Fruit fly (Drosophila melanogaster) whole organism, prepupa: ENCODE results near the gene GC2.

Experiments
- CG10631 ChIP-seq: fragments of 200-800 bp; sonication (Bioruptor generic); optimal IDR thresholded peaks from 2 replicates; lab custom pipeline; 2016; ENCODE audit warnings: missing biosample characterization, missing genetic modification characterization
- CG10669 ChIP-seq: fragments of 200-800 bp; sonication (Bioruptor generic); optimal IDR thresholded peaks from 3 replicates; lab custom pipeline; 2018; ENCODE audit warnings: missing biosample characterization, mild to moderate bottlenecking, missing genetic modification characterization, moderate library complexity
- CG11902 ChIP-seq: fragments of 200-800 bp; sonication (Bioruptor generic); optimal IDR thresholded peaks from 3 replicates; lab custom pipeline; 2016; ENCODE audit warnings: missing biosample characterization, missing genetic modification characterization
- CG15336 ChIP-seq: fragments of 200-800 bp; sonication (Bioruptor generic); IDR thresholded peaks from 2 replicates; pipeline ENCODE4 v1.3.6; 2022; ENCODE audit warnings: missing biosample characterization, missing genetic modification characterization
- CG1621 ChIP-seq: fragments of 200-800 bp; sonication (Bioruptor generic); optimal IDR thresholded peaks from 3 replicates; lab custom pipeline; 2018; ENCODE audit warnings: missing biosample characterization, mild to moderate bottlenecking, missing genetic modification characterization
- CG16779 ChIP-seq: fragments of 200-800 bp; sonication (Bioruptor generic); optimal IDR thresholded peaks from 3 replicates; lab custom pipeline; 2017; ENCODE audit warnings: missing biosample characterization, mild to moderate bottlenecking, missing genetic modification characterization
- CG3032 ChIP-seq: fragments of 200-800 bp; optimal IDR thresholded peaks from 2 replicates; lab custom pipeline; 2019; ENCODE audit warnings: missing biosample characterization, mild to moderate bottlenecking, missing genetic modification characterization, moderate library complexity
- CG32006 ChIP-seq: fragments of 200-800 bp; sonication (Bioruptor generic); optimal IDR thresholded peaks from 3 replicates; lab custom pipeline; 2017; ENCODE audit warnings: missing biosample characterization, mild to moderate bottlenecking, missing genetic modification characterization
- CG34406 ChIP-seq: fragments of 200-800 bp; sonication (Bioruptor generic); optimal IDR thresholded peaks from 3 replicates; lab custom pipeline; 2016; ENCODE audit warnings: missing biosample characterization, missing genetic modification characterization
- CG3919 ChIP-seq: fragments of 200-800 bp; sonication (Bioruptor generic); optimal IDR thresholded peaks from 3 replicates; lab custom pipeline; 2016; ENCODE audit warnings: missing biosample characterization, missing genetic modification characterization
- CG4318 ChIP-seq: fragments of 200-800 bp; sonication (Bioruptor generic); optimal IDR thresholded peaks from 3 replicates; lab custom pipeline; 2017; ENCODE audit warnings: missing biosample characterization, mild to moderate bottlenecking, missing genetic modification characterization
- CG6163 ChIP-seq: fragments of 200-800 bp; sonication (Bioruptor generic); IDR thresholded peaks from 3 replicates; pipeline ENCODE4 v1.3.6; 2022; ENCODE audit warnings: missing biosample characterization, missing genetic modification characterization
- CG6276 ChIP-seq: fragments of 200-800 bp; sonication (Bioruptor generic); optimal IDR thresholded peaks from 2 replicates; lab custom pipeline; 2017; ENCODE audit warnings: missing biosample characterization, mild to moderate bottlenecking, missing genetic modification characterization
- CG6854 ChIP-seq: fragments of 200-800 bp; sonication (Bioruptor generic); optimal IDR thresholded peaks from 2 replicates; lab custom pipeline; 2017; ENCODE audit warnings: missing biosample characterization, mild to moderate bottlenecking, missing genetic modification characterization
- CG7368 ChIP-seq: fragments of 200-800 bp; sonication (Bioruptor generic); optimal IDR thresholded peaks from 3 replicates; lab custom pipeline; 2016; ENCODE audit warnings: missing biosample characterization, missing genetic modification characterization
- CG8119 ChIP-seq: fragments of 200-800 bp; sonication (Bioruptor generic); IDR thresholded peaks from 3 replicates; pipeline ENCODE4 v1.3.6; 2022; ENCODE audit warnings: missing biosample characterization, missing genetic modification characterization
- CG9139 ChIP-seq: fragments of 200-800 bp; sonication (Bioruptor generic); optimal IDR thresholded peaks from 3 replicates; lab custom pipeline; 2017; ENCODE audit warnings: missing biosample characterization, mild to moderate bottlenecking, missing genetic modification characterization
- Eip75B ChIP-seq: fragments of 200-800 bp; sonication (Bioruptor generic); optimal IDR thresholded peaks from 3 replicates; lab custom pipeline; 2016; ENCODE audit warnings: missing biosample characterization, missing genetic modification characterization
- Eip78C ChIP-seq: fragments of 200-800 bp; sonication (Bioruptor generic); peaks from one replicate; lab custom pipeline; 2016; ENCODE audit warnings: missing biosample characterization, missing genetic modification characterization
- Ets21C ChIP-seq: fragments of 200-800 bp; sonication (Bioruptor generic); optimal IDR thresholded peaks from 3 replicates; lab custom pipeline; 2016; ENCODE audit warnings: missing biosample characterization, missing genetic modification characterization
- Ets96B ChIP-seq: fragments of 200-800 bp; optimal IDR thresholded peaks from 2 replicates; lab custom pipeline; 2019; ENCODE audit warnings: missing biosample characterization, mild to moderate bottlenecking, missing genetic modification characterization, moderate library complexity
- Gug ChIP-seq: fragments of 200-800 bp; sonication (Bioruptor generic); IDR thresholded peaks from 2 replicates; pipeline ENCODE4 v1.3.6; 2022; ENCODE audit warnings: missing biosample characterization, missing genetic modification characterization
- Hr4 ChIP-seq: fragments of 200-800 bp; sonication (Bioruptor generic); optimal IDR thresholded peaks from 3 replicates; lab custom pipeline; 2016; ENCODE audit warnings: missing biosample characterization, missing genetic modification characterization
- Lpt ChIP-seq: fragments of 200-800 bp; sonication (Bioruptor generic); optimal IDR thresholded peaks from 3 replicates; lab custom pipeline; 2016; ENCODE audit warnings: missing biosample characterization, missing genetic modification characterization
- OdsH ChIP-seq: fragments of 200-800 bp; sonication (Bioruptor generic); optimal IDR thresholded peaks from 3 replicates; lab custom pipeline; 2016; ENCODE audit warnings: missing biosample characterization, missing genetic modification characterization
- Smox ChIP-seq: fragments of 200-800 bp; sonication (Bioruptor generic); optimal IDR thresholded peaks from 3 replicates; lab custom pipeline; 2016; ENCODE audit warnings: missing biosample characterization, missing genetic modification characterization
- Sox102F ChIP-seq: fragments of 200-800 bp; sonication (Bioruptor generic); optimal IDR thresholded peaks from 2 replicates; lab custom pipeline; 2016; ENCODE audit warnings: missing biosample characterization, mild to moderate bottlenecking, missing genetic modification characterization
- Sox14 ChIP-seq: fragments of 200-800 bp; sonication (Bioruptor generic); optimal IDR thresholded peaks from 3 replicates; lab custom pipeline; 2016; ENCODE audit warnings: missing biosample characterization, missing genetic modification characterization
- achi ChIP-seq: fragments of 200-800 bp; sonication (Bioruptor generic); optimal IDR thresholded peaks from 3 replicates; lab custom pipeline; 2016; ENCODE audit warnings: missing biosample characterization, missing genetic modification characterization
- acj6 ChIP-seq: fragments of 200-800 bp; sonication (Bioruptor generic); optimal IDR thresholded peaks from 3 replicates; lab custom pipeline; 2016; ENCODE audit warnings: missing biosample characterization, missing genetic modification characterization
- dsx ChIP-seq: fragments of 200-800 bp; optimal IDR thresholded peaks from 3 replicates; lab custom pipeline; 2019; ENCODE audit warnings: missing biosample characterization, mild to moderate bottlenecking, missing genetic modification characterization, moderate library complexity; ENCODE audit not compliant: poor library complexity, severe bottlenecking
- esn ChIP-seq: fragments of 200-800 bp; sonication (Bioruptor generic); optimal IDR thresholded peaks from 2 replicates; lab custom pipeline; 2016; ENCODE audit warnings: missing biosample characterization, mild to moderate bottlenecking, missing genetic modification characterization, moderate library complexity
- fd85E ChIP-seq: fragments of 200-800 bp; sonication (Bioruptor generic); optimal IDR thresholded peaks from 3 replicates; lab custom pipeline; 2016; ENCODE audit warnings: missing biosample characterization, missing genetic modification characterization
- pdm3 ChIP-seq: fragments of 200-800 bp; sonication (Bioruptor generic); optimal IDR thresholded peaks from 3 replicates; lab custom pipeline; 2016; ENCODE audit warnings: missing biosample characterization, missing genetic modification characterization
- salr ChIP-seq, 2 experiments: fragments of 200-800 bp; sonication (Bioruptor generic); optimal IDR thresholded peaks; 3 replicates each; lab custom pipeline; 2016 to 2018; ENCODE audit warnings: missing biosample characterization in 2 of 2, missing genetic modification characterization in 2 of 2, mild to moderate bottlenecking in 1 of 2
- ss ChIP-seq, 2 experiments: fragments of 200-800 bp; sonication (Bioruptor generic); optimal IDR thresholded peaks; 2 replicates in 1 of 2; 3 replicates in 1 of 2; lab custom pipeline; 2017 to 2018; ENCODE audit warnings: mild to moderate bottlenecking in 2 of 2, missing biosample characterization in 2 of 2, missing genetic modification characterization in 2 of 2, moderate library complexity in 1 of 2
- svp ChIP-seq: fragments of 200-800 bp; sonication (Bioruptor generic); peaks from one replicate; lab custom pipeline; 2016; ENCODE audit warnings: missing biosample characterization, missing genetic modification characterization
- topi ChIP-seq: fragments of 200-800 bp; sonication (Bioruptor generic); optimal IDR thresholded peaks from 3 replicates; lab custom pipeline; 2016; ENCODE audit warnings: missing biosample characterization, missing genetic modification characterization
- vri ChIP-seq: fragments of 200-800 bp; sonication (Bioruptor generic); optimal IDR thresholded peaks from 3 replicates; lab custom pipeline; 2016; ENCODE audit warnings: missing biosample characterization, mild to moderate bottlenecking, missing genetic modification characterization

The GC2 gene

DNA sequence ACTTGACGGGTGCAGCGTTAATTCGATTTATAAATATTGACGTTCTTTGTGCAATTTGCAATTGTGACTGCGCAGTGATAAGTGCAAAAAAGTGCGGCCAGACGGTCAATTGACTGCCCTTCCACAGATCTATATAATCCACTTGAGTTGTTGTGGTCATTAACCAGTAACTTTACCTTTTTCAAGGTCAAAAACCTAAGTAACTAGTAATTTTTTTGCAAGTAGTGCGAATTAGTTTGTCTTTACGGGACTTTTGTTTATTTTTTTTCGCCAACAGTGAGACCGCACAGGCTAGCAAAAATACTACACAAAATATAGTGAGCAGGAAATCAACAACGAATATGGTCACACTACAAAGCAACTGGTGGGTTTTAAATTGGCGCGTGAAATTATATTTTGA is 3.1 kb downstream of the GC2 start, which contains the start of gene Tango9 (continued):
- peak; percentile 31 for TF ChIP-seq pdm3
- peak; percentile 76 for TF ChIP-seq Eip78C
- peak; percentile 63; the same call in 2 of the 3 replicates for TF ChIP-seq CG6163
- TF ChIP-seq CG3032 (tag; lab: Kevin White, UChicago) = peak; percentile 21

DNA sequence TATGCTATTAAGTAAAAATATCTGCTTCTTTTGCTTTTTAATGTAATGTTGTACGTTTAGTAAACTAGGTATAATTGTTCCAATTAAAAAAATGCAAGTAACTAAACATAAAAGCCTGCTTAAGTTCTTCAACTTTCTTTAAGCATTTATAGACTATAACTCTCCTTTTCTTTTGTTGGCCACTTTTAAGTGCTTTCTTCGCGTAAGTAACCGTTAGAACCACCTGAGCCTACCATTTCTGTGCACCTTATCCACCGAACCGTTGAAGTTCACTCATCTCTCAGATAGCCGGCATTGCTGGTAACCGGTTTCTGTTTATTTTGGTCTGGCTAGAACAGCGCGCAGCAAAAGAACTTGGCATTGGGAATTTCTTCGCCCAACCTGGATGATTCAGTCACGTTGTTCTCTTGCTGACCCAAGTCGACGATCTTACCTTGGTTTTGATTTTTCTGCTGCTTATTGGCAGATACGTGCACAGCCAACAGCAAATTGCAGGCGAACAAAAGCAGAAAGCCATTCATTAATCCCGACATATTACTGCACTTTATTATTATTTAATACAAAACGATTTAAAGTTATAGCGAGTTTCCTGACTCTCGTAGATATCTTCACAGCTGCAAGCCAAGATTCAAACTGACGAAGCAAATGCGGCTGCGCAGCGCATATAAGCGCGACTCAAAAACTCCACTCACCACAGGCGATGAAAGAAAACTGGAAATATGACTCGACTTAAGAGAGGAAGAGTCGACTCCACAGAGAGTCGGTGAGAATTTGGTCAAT is 5.3 kb downstream of the GC2 start, which contains the start of gene CG10005:
TSS of gene CG10005 (minus strand) at position 642 of the 780 bp plus-strand sequence.
- TF ChIP-seq fd85E (GFP tag; lab: Kevin White, UChicago) (peak; percentile 27), Sox102F (GFP tag; lab: Kevin White, UChicago) (peak; percentile 27), Gug (no peak), CG1621 (no peak), topi (GFP tag; lab: Kevin White, UChicago) (peak; percentile 4), salr (GFP tag; optimal IDR thresholded peaks at IDR 0.05; lab: Kevin White, UChicago) (no peak), CG6854 (peak; percentile 57), vri (GFP tag; lab: Kevin White, UChicago) (peak; percentile 67), CG7368 (GFP tag; lab: Kevin White, UChicago) (no peak), ss (GFP tag; optimal IDR thresholded peaks at IDR 0.05; lab: Kevin White, UChicago) (peak; percentile 22 to 59), CG11902 (GFP tag; lab: Kevin White, UChicago) (no peak), CG9139 (GFP tag; lab: Kevin White, UChicago) (peak; percentile 59), dsx (GFP tag; lab: Kevin White, UChicago) (peak; percentile 15), Eip75B (GFP tag; lab: Kevin White, UChicago) (peak; percentile 49), CG4318 (no peak), Eip78C (peak; percentile 77), Ets21C (GFP tag; lab: Kevin White, UChicago) (no peak)

DNA sequence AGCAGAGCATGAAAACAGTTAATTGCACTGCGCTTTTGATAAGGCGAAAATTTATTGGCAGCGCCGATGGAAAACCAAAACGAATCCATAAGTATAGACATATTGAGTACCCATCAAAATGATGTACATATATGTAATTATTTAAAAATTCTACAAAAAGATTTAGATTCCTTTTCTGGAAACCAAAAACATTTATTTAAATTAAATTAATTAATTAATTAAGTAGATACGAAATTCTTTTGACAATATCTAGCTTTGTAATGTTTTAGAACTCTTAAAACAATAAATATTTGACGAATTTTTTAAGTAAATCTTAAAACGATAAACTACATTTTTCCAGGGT is 5.8 kb downstream of the GC2 start:
- TF ChIP-seq Sox14 (GFP tag; lab: Kevin White, UChicago) (no peak), salr (GFP tag; optimal IDR thresholded peaks at IDR 0.05; lab: Kevin White, UChicago) (peak in 1 of 2 experiments; percentile 18), CG6276 (peak; percentile 50), Lpt (no peak), vri (GFP tag; lab: Kevin White, UChicago) (no peak), esn (peak; percentile 34), Smox (no peak), Sox102F (GFP tag; lab: Kevin White, UChicago) (no peak), CG32006 (GFP tag; lab: Kevin White, UChicago) (peak; percentile 55), CG16779 (tag; lab: Kevin White, UChicago) (peak; percentile 4), CG10631 (GFP tag; lab: Kevin White, UChicago) (no peak), CG3919 (GFP tag; lab: Kevin White, UChicago) (peak; percentile 34), CG15336 (GFP tag; lab: Robert Waterston, UW) (peak; percentile 66), CG10669 (GFP tag; lab: Kevin White, UChicago) (peak; percentile 17), CG8119 (GFP tag; lab: Robert Waterston, UW) (peak; percentile 63; the same call in 2 of the 3 replicates), svp (GFP tag; lab: Kevin White, UChicago) (peak; percentile 75), CG6163 (0 out of 3 replicates have a peak, but pooled peaks have one; percentile 6), acj6 (peak; percentile 27), achi (GFP tag; lab: Kevin White, UChicago) (peak; percentile 38), Eip78C (peak; percentile 43), Hr4 (GFP tag; lab: Kevin White, UChicago) (peak; percentile 41), Ets96B (tag; lab: Kevin White, UChicago) (peak; percentile 27), OdsH (peak; percentile 9), CG34406 (GFP tag; lab: Kevin White, UChicago) (peak; percentile 18)
